Fruit fly (Drosophila melanogaster): ENCODE results near the gene AhcyL2.
A peak's percentile ranks its signal among the peaks of the same experiment; 100 is the strongest.

Gene AhcyL2

DNA sequence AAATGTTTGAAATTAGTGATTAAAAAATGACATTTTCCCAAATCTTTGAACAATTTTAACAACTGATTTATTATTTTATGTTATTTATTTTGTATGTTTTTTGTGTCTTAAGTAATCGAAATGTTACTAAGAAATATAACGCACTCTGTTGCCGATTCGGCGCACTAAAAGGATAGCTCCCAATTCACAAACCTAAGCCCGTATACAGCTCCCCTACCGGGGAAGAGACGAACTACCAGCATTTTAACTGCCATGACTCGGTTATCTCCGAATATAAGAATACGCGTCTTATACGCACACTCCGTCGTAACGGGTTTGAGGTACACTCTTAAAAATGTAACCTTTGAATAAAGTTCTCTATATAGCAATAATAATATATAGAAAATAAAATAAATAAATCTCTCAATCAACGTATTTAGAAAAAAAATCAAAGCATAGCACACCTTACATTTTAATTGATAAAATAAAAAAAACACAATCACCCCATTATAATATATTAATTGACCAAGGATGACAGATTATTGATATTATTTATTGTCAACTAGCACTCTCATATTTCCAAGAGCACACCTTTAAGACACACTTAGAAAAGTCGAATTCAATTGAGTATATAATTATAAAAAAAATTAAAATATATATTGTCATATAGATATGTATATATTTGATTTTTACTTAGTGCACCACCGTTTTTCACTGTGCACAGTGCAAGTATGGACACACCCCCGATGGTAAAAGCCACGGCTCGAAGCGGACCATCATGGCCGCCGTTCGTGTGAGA, 24.0 kb downstream of the AhcyL2 start (continued):
- TF ChIP-seq CG8924 (tag; optimal IDR thresholded peaks at IDR 0.05) (peak; percentile 93), Ptx1 (GFP tag; IDR thresholded peaks at IDR 0.05) (peak; percentile 67), dmrt11E (tag; optimal IDR thresholded peaks at IDR 0.05) (peak; percentile 91), Optix (GFP tag; IDR thresholded peaks at IDR 0.05) (peak; percentile 38; the same call in 1 of the 3 replicates), Dref (GFP tag; IDR thresholded peaks at IDR 0.05) (no peak), zen2 (GFP tag; IDR thresholded peaks at IDR 0.05; ENCODE audit: partially characterized antibody) (no peak), bbx (GFP tag; IDR thresholded peaks at IDR 0.05; ENCODE audit: partially characterized antibody) (no peak), CrebB (tag; optimal IDR thresholded peaks at IDR 0.05) (peak; percentile 22), Hr51 (GFP tag; optimal IDR thresholded peaks at IDR 0.05) (peak in 1 of 2 experiments; percentile 89), chif (GFP tag; optimal IDR thresholded peaks at IDR 0.05) (peak in 1 of 2 experiments; percentile 38), Elba2 (GFP tag; optimal IDR thresholded peaks at IDR 0.05) (no peak), CG18011 (GFP tag; optimal IDR thresholded peaks at IDR 0.05) (no peak), E2f2 (GFP tag; IDR thresholded peaks at IDR 0.05) (peak; percentile 45), CG18764 (GFP tag; optimal IDR thresholded peaks at IDR 0.05) (peak; percentile 40), gem (tag; optimal IDR thresholded peaks at IDR 0.05) (peak; percentile 95), sc (optimal IDR thresholded peaks at IDR 0.05) (no peak), sc (GFP tag; optimal IDR thresholded peaks at IDR 0.05) (peak; percentile 81), CG7987 (GFP tag; optimal IDR thresholded peaks at IDR 0.05) (no peak), CG9797 (GFP tag; optimal IDR thresholded peaks at IDR 0.05) (no peak), CG34422 (GFP tag; IDR thresholded peaks at IDR 0.05) (no peak), CG42726 (GFP tag; IDR thresholded peaks at IDR 0.05; ENCODE audit: partially characterized antibody) (peak; percentile 64), lab (GFP tag; optimal IDR thresholded peaks at IDR 0.05) (peak; percentile 82), CG8281 (tag; optimal IDR thresholded peaks at IDR 0.05) (peak; percentile 56), CG14050 (GFP tag; IDR thresholded peaks at IDR 0.05) (peak; percentile 43), cas (GFP tag; IDR thresholded peaks at IDR 0.05) (no peak), ap (GFP tag; IDR thresholded peaks at IDR 0.05) (no peak), pfk (GFP tag; optimal IDR thresholded peaks at IDR 0.05) (no peak), ewg (GFP tag; optimal IDR thresholded peaks at IDR 0.05) (peak; percentile 76), pros (GFP tag; optimal IDR thresholded peaks at IDR 0.05) (peak; percentile 4), CG12391 (tag; optimal IDR thresholded peaks at IDR 0.05) (peak; percentile 87), pum (GFP tag; optimal IDR thresholded peaks at IDR 0.05) (peak; percentile 46), cwo (GFP tag; optimal IDR thresholded peaks at IDR 0.05) (peak; percentile 75), stwl (tag; optimal IDR thresholded peaks at IDR 0.05) (no peak), gcm (GFP tag; optimal IDR thresholded peaks at IDR 0.05) (peak; percentile 85), ems (GFP tag; optimal IDR thresholded peaks at IDR 0.05) (peak; percentile 1), CG3847 (GFP tag; IDR thresholded peaks at IDR 0.05) (peak; percentile 54), unc-4 (GFP tag; IDR thresholded peaks at IDR 0.05; ENCODE audit: partially characterized antibody) (no peak), unpg (GFP tag; optimal IDR thresholded peaks at IDR 0.05) (peak; percentile 76), CG10366 (GFP tag; IDR thresholded peaks at IDR 0.05) (peak; percentile 65), fd64A (GFP tag; optimal IDR thresholded peaks at IDR 0.05) (no peak), CG10267 (tag; optimal IDR thresholded peaks at IDR 0.05) (peak; percentile 84), MTF-1 (GFP tag; optimal IDR thresholded peaks at IDR 0.05; ENCODE audit: borderline replicate concordance) (no peak), CG2875 (GFP tag; optimal IDR thresholded peaks at IDR 0.05) (peak; percentile 82), Dip3 (GFP tag; optimal IDR thresholded peaks at IDR 0.05) (no peak), Sox102F (GFP tag; optimal IDR thresholded peaks at IDR 0.05) (peak; percentile 82), CG14710 (tag; optimal IDR thresholded peaks at IDR 0.05) (peak; percentile 92), CG2199 (GFP tag; IDR thresholded peaks at IDR 0.05) (no peak; the same call in 2 of the 3 replicates), Lpt (GFP tag; optimal IDR thresholded peaks at IDR 0.05) (no peak)

All from whole organism, embryonic.